Worm (Caenorhabditis elegans) whole organism, young adult: ENCODE results near the gene dmd-5.

Experiments
- B0261.1 ChIP-seq: sonication (generic microtip); optimal IDR thresholded peaks from 2 replicates; lab custom pipeline; 2016; ENCODE audit warnings: mild to moderate bottlenecking, missing genetic modification characterization, moderate library complexity, missing compliant biosample characterization
- C06A6.2 ChIP-seq: fragments of 200-800 bp; sonication (Bioruptor generic); conservative IDR thresholded peaks from 2 replicates; pipeline ENCODE4 v1.3.6; 2022; ENCODE audit warnings: missing genetic modification characterization, missing compliant biosample characterization
- C17E4.6 ChIP-seq: fragments of 200-800 bp; sonication (Bioruptor generic); IDR thresholded peaks from 2 replicates; pipeline ENCODE4 v1.3.6; 2022; ENCODE audit warnings: missing genetic modification reagents, missing genetic modification characterization, missing compliant biosample characterization
- D2030.7 ChIP-seq: fragments of 200-800 bp; sonication (Bioruptor generic); IDR thresholded peaks from 2 replicates; pipeline ENCODE4 v1.3.6; 2022; ENCODE audit warnings: missing genetic modification reagents, missing genetic modification characterization, missing compliant biosample characterization
- F10E7.11 ChIP-seq: sonication (generic microtip); optimal IDR thresholded peaks from 2 replicates; lab custom pipeline; 2017; ENCODE audit warnings: mild to moderate bottlenecking, missing genetic modification characterization, moderate library complexity, missing compliant biosample characterization
- F22D6.2 ChIP-seq: sonication (generic microtip); optimal IDR thresholded peaks from 2 replicates; lab custom pipeline; 2016; ENCODE audit warnings: mild to moderate bottlenecking, missing genetic modification characterization, missing compliant biosample characterization
- F33H1.4 ChIP-seq: fragments of 200-800 bp; sonication (Bioruptor generic); IDR thresholded peaks from 2 replicates; pipeline ENCODE4 v1.3.6; 2022; ENCODE audit warnings: missing genetic modification reagents, missing genetic modification characterization, missing compliant biosample characterization
- F57C9.4 ChIP-seq: sonication (generic microtip); optimal IDR thresholded peaks from 2 replicates; lab custom pipeline; 2017; ENCODE audit warnings: mild to moderate bottlenecking, missing genetic modification characterization, missing compliant biosample characterization
- Y67H2A.10 ChIP-seq: fragments of 200-800 bp; sonication (Bioruptor generic); conservative IDR thresholded peaks from 2 replicates; pipeline ENCODE4 v1.3.6; 2022; ENCODE audit warnings: missing genetic modification reagents, missing genetic modification characterization, missing compliant biosample characterization
- ZK185.1 ChIP-seq: sonication (generic microtip); optimal IDR thresholded peaks from 2 replicates; lab custom pipeline; 2016; ENCODE audit warnings: mild to moderate bottlenecking, missing genetic modification characterization, missing compliant biosample characterization; ENCODE audit not compliant: poor library complexity, severe bottlenecking
- attf-5 ChIP-seq: fragments of 200-800 bp; sonication (Bioruptor generic); optimal IDR thresholded peaks from 2 replicates; lab custom pipeline; 2018; ENCODE audit warnings: mild to moderate bottlenecking, missing genetic modification characterization, missing compliant biosample characterization
- attf-6 ChIP-seq: fragments of 200-800 bp; sonication (Bioruptor generic); IDR thresholded peaks from 2 replicates; pipeline ENCODE4 v1.3.6; 2022; ENCODE audit warnings: missing genetic modification reagents, missing genetic modification characterization, missing compliant biosample characterization
- bed-2 ChIP-seq: fragments of 200-800 bp; sonication (Bioruptor generic); IDR thresholded peaks from 2 replicates; pipeline ENCODE4 v1.3.6; 2022; ENCODE audit warnings: missing genetic modification reagents, missing genetic modification characterization, missing compliant biosample characterization
- ceh-79 ChIP-seq: sonication (generic microtip); optimal IDR thresholded peaks from 2 replicates; lab custom pipeline; 2017; ENCODE audit warnings: mild to moderate bottlenecking, missing genetic modification characterization, missing compliant biosample characterization
- die-1 ChIP-seq: sonication (generic microtip); optimal IDR thresholded peaks from 2 replicates; lab custom pipeline; 2016; ENCODE audit warnings: missing genotype, mild to moderate bottlenecking, missing genetic modification characterization, missing compliant biosample characterization
- egl-18 ChIP-seq: fragments of 200-800 bp; sonication (Bioruptor generic); IDR thresholded peaks from 2 replicates; pipeline ENCODE4 v1.3.6; 2022; ENCODE audit warnings: missing genetic modification reagents, missing genetic modification characterization, missing compliant biosample characterization
- egl-44 ChIP-seq: fragments of 200-800 bp; sonication (Bioruptor generic); IDR thresholded peaks from 2 replicates; pipeline ENCODE4 v1.3.6; 2022; ENCODE audit warnings: missing genetic modification reagents, missing genetic modification characterization, missing compliant biosample characterization
- hlh-12 ChIP-seq: sonication (generic microtip); optimal IDR thresholded peaks from 2 replicates; lab custom pipeline; 2016; ENCODE audit warnings: missing genetic modification characterization, missing compliant biosample characterization
- hmg-1.2 ChIP-seq: fragments of 200-800 bp; sonication (Bioruptor generic); IDR thresholded peaks from 2 replicates; pipeline ENCODE4 v1.3.6; 2022; ENCODE audit warnings: missing genetic modification reagents, missing genetic modification characterization, missing compliant biosample characterization
- let-526 ChIP-seq: fragments of 200-800 bp; sonication (Bioruptor generic); IDR thresholded peaks from 2 replicates; pipeline ENCODE4 v1.3.6; 2022; ENCODE audit warnings: missing genetic modification reagents, missing genetic modification characterization, missing compliant biosample characterization
- lin-54 ChIP-seq: fragments of 200-800 bp; sonication (Bioruptor generic); optimal IDR thresholded peaks from 2 replicates; lab custom pipeline; 2018; ENCODE audit warnings: mild to moderate bottlenecking, missing genetic modification characterization, missing compliant biosample characterization
- lir-1 ChIP-seq: fragments of 200-800 bp; sonication (Bioruptor generic); conservative IDR thresholded peaks from 2 replicates; pipeline ENCODE4 v1.3.6; 2022; ENCODE audit warnings: missing genetic modification reagents, missing genetic modification characterization, missing compliant biosample characterization
- lsl-1 ChIP-seq: fragments of 200-800 bp; sonication (Bioruptor generic); optimal IDR thresholded peaks from 2 replicates; lab custom pipeline; 2018; ENCODE audit warnings: mild to moderate bottlenecking, missing genetic modification characterization, moderate library complexity, missing compliant biosample characterization
- lsy-27 ChIP-seq: sonication (generic microtip); optimal IDR thresholded peaks from 2 replicates; lab custom pipeline; 2017; ENCODE audit warnings: missing genetic modification characterization, mild to moderate bottlenecking, missing compliant biosample characterization, antibody characterized with exemption, missing genotype, borderline replicate concordance; ENCODE audit not compliant: insufficient read depth
- madf-10 ChIP-seq: sonication (generic microtip); optimal IDR thresholded peaks from 2 replicates; lab custom pipeline; 2016; ENCODE audit warnings: mild to moderate bottlenecking, missing genetic modification characterization, missing compliant biosample characterization
- madf-6 ChIP-seq: fragments of 200-800 bp; sonication (Bioruptor generic); IDR thresholded peaks from 2 replicates; pipeline ENCODE4 v1.3.6; 2022; ENCODE audit warnings: missing genetic modification reagents, missing genetic modification characterization, missing compliant biosample characterization
- madf-8 ChIP-seq: fragments of 200-800 bp; sonication (Bioruptor generic); conservative IDR thresholded peaks from 2 replicates; pipeline ENCODE4 v1.3.6; 2022; ENCODE audit warnings: missing genetic modification reagents, missing genetic modification characterization, missing compliant biosample characterization
- mes-4 ChIP-seq: sonication (generic microtip); optimal IDR thresholded peaks from 2 replicates; lab custom pipeline; 2016; ENCODE audit warnings: missing genotype, missing genetic modification characterization, missing compliant biosample characterization
- nfya-1 ChIP-seq: sonication (generic microtip); optimal IDR thresholded peaks from 2 replicates; lab custom pipeline; 2017; ENCODE audit warnings: antibody characterized with exemption, missing compliant biosample characterization, missing genetic modification characterization, borderline replicate concordance; ENCODE audit not compliant: insufficient read depth
- nfya-2 ChIP-seq: fragments of 200-800 bp; sonication (Bioruptor generic); IDR thresholded peaks from 2 replicates; pipeline ENCODE4 v1.3.6; 2022; ENCODE audit warnings: missing genetic modification reagents, missing genetic modification characterization, missing compliant biosample characterization
- nfyb-1 ChIP-seq: fragments of 200-800 bp; sonication (Bioruptor generic); IDR thresholded peaks from 2 replicates; pipeline ENCODE4 v1.3.6; 2022; ENCODE audit warnings: missing genetic modification reagents, missing genetic modification characterization, missing compliant biosample characterization
- pbrm-1 ChIP-seq: fragments of 200-800 bp; sonication (Bioruptor generic); IDR thresholded peaks from 2 replicates; pipeline ENCODE4 v1.3.6; 2022; ENCODE audit warnings: missing genetic modification reagents, missing genetic modification characterization, missing compliant biosample characterization
- rcor-1 ChIP-seq: fragments of 200-800 bp; sonication (Bioruptor generic); IDR thresholded peaks from 2 replicates; pipeline ENCODE4 v1.3.6; 2022; ENCODE audit warnings: missing genetic modification reagents, missing genetic modification characterization, missing compliant biosample characterization
- repo-1 ChIP-seq: sonication (generic microtip); optimal IDR thresholded peaks from 2 replicates; lab custom pipeline; 2017; ENCODE audit warnings: mild to moderate bottlenecking, missing genetic modification characterization, missing compliant biosample characterization
- rpc-1 ChIP-seq, 2 experiments: fragments of 150-350 bp in 1 of 2; sonication (generic microtip) in 1 of 2; optimal IDR thresholded peaks; 2 replicates each; lab custom pipeline; 2014 to 2018; ENCODE audit warnings: missing biosample characterization in 1 of 2, missing genetic modification characterization in 1 of 2, missing genetic modification reagents in 1 of 2, missing genotype in 1 of 2
- sptf-2 ChIP-seq: fragments of 200-800 bp; sonication (Bioruptor generic); optimal IDR thresholded peaks from 2 replicates; lab custom pipeline; 2018; ENCODE audit warnings: mild to moderate bottlenecking, missing genetic modification characterization, missing compliant biosample characterization
- tbp1 ChIP-seq: fragments of 200-800 bp; sonication (Bioruptor generic); optimal IDR thresholded peaks from 2 replicates; lab custom pipeline; 2018; ENCODE audit warnings: mild to moderate bottlenecking, missing genetic modification characterization, missing compliant biosample characterization
- unc-130 ChIP-seq: sonication (generic microtip); optimal IDR thresholded peaks from 2 replicates; lab custom pipeline; 2016; ENCODE audit warnings: missing genetic modification reagents, missing genetic modification characterization, missing compliant biosample characterization
- zfh-2 ChIP-seq: fragments of 200-800 bp; sonication (Bioruptor generic); conservative IDR thresholded peaks from 2 replicates; pipeline ENCODE4 v1.3.6; 2022; ENCODE audit warnings: missing genetic modification reagents, missing genetic modification characterization, missing compliant biosample characterization
- zim-3 ChIP-seq: sonication (generic microtip); optimal IDR thresholded peaks from 2 replicates; lab custom pipeline; 2017; ENCODE audit warnings: mild to moderate bottlenecking, missing genetic modification characterization, moderate library complexity, missing compliant biosample characterization
- ztf-22 ChIP-seq: fragments of 200-800 bp; sonication (Bioruptor generic); optimal IDR thresholded peaks from 2 replicates; lab custom pipeline; 2018; ENCODE audit warnings: mild to moderate bottlenecking, missing genetic modification characterization, moderate library complexity, missing compliant biosample characterization
- ztf-25 ChIP-seq: fragments of 200-800 bp; sonication (Bioruptor generic); IDR thresholded peaks from 2 replicates; pipeline ENCODE4 v1.3.6; 2022; ENCODE audit warnings: missing genetic modification reagents, missing genetic modification characterization, missing compliant biosample characterization
- ztf-3 ChIP-seq: fragments of 200-800 bp; sonication (Bioruptor generic); optimal IDR thresholded peaks from 2 replicates; lab custom pipeline; 2018; ENCODE audit warnings: mild to moderate bottlenecking, missing genetic modification characterization, missing compliant biosample characterization

Gene dmd-5

ce11 chrII:5774120-5774519, at the start of gene dmd-5, which contains the start of gene F10C1.1:
Gene dmd-5, minus strand, starts transcription at chrII:5774220.
Gene F10C1.1, plus strand, starts transcription at chrII:5774229.
- TF ChIP-seq zim-3 (tag; lab: Kevin White, UChicago) (no peak), lsy-27 (tag; lab: Kevin White, UChicago) (no peak), ceh-79 (no peak), ztf-3 (no peak), F57C9.4 (tag; lab: Kevin White, UChicago) (no peak), F10E7.11 (tag; lab: Kevin White, UChicago) (no peak), F22D6.2 (no peak), C17E4.6 (GFP tag; lab: Robert Waterston, UW) (no peak), mes-4 (no peak), Y67H2A.10 (GFP tag; lab: Robert Waterston, UW) (no peak), hmg-1.2 (GFP tag; lab: Robert Waterston, UW) (no peak), zfh-2 (GFP tag; lab: Robert Waterston, UW) (no peak), lin-54 (no peak), F33H1.4 (GFP tag; lab: Robert Waterston, UW) (no peak), bed-2 (GFP tag; lab: Robert Waterston, UW) (no peak), B0261.1 (no peak)

- TF ChIP-seq hmg-1.2 (GFP tag; lab: Robert Waterston, UW) = 0 out of 2 replicates have a peak, but pooled peaks have one; percentile 4
- TF ChIP-seq nfyb-1 (GFP tag; lab: Robert Waterston, UW) = 0 out of 2 replicates have a peak, but pooled peaks have one; percentile 8
- no peak for TF ChIP-seq lir-1 (GFP tag; lab: Robert Waterston, UW)
- no peak for TF ChIP-seq egl-18 (GFP tag; lab: Robert Waterston, UW)
These were observed 46.3 kb upstream of the dmd-5 start, which contains the start of gene ehs-1 for ce11 chrII:5820282-5820762. Gene ehs-1, plus strand, starts transcription at chrII:5820712.

- TF ChIP-seq egl-18 (GFP tag; lab: Robert Waterston, UW) (no peak), die-1 (tag; lab: Kevin White, UChicago) (no peak), nfya-2 (GFP tag; lab: Robert Waterston, UW) (no peak), tbp1 (GFP tag; lab: Kevin White, UChicago) (peak; percentile 20), lin-54 (peak; percentile 15), nfya-1 (no peak), ztf-22 (GFP tag; lab: Kevin White, UChicago) (no peak), madf-10 (tag; lab: Kevin White, UChicago) (no peak), F33H1.4 (GFP tag; lab: Robert Waterston, UW) (peak; percentile 39; the same call in 1 of the 2 replicates), sptf-2 (no peak), attf-5 (GFP tag; lab: Kevin White, UChicago) (peak; percentile 31), rpc-1 (optimal IDR thresholded peaks at IDR 0.05; lab: Kevin White, UChicago) (no peak), rpc-1 (tag; optimal IDR thresholded peaks at IDR 0.05; lab: Kevin White, UChicago) (no peak), madf-8 (GFP tag; lab: Robert Waterston, UW) (peak; percentile 39; the same call in 1 of the 2 replicates), egl-44 (no peak), pbrm-1 (GFP tag; lab: Robert Waterston, UW) (0 out of 2 replicates have a peak, but pooled peaks have one; percentile 41), madf-6 (GFP tag; lab: Robert Waterston, UW) (peak; percentile 53), repo-1 (tag; lab: Kevin White, UChicago) (no peak), C06A6.2 (no peak), let-526 (0 out of 2 replicates have a peak, but pooled peaks have one; percentile 14), hlh-12 (tag; lab: Kevin White, UChicago) (no peak), ZK185.1 (tag; lab: Kevin White, UChicago) (peak; percentile 34), hmg-1.2 (GFP tag; lab: Robert Waterston, UW) (peak; percentile 21; the same call in 1 of the 2 replicates), rcor-1 (GFP tag; lab: Robert Waterston, UW) (peak; percentile 68), D2030.7 (peak; percentile 51; the same call in 1 of the 2 replicates), attf-6 (GFP tag; lab: Robert Waterston, UW) (0 out of 2 replicates have a peak, but pooled peaks have one; percentile 35), ztf-25 (GFP tag; lab: Robert Waterston, UW) (no peak), C17E4.6 (GFP tag; lab: Robert Waterston, UW) (no peak), unc-130 (GFP tag; lab: Kevin White, UChicago) (peak; percentile 9), lsl-1 (peak; percentile 58), bed-2 (GFP tag; lab: Robert Waterston, UW) (0 out of 2 replicates have a peak, but pooled peaks have one; percentile 24)
These were observed 45.6 kb upstream of the dmd-5 start for ce11 chrII:5819655-5820054.
